Fruit fly (Drosophila melanogaster): ENCODE data around the gene SNRPG.

SNRPG gene

DNA sequence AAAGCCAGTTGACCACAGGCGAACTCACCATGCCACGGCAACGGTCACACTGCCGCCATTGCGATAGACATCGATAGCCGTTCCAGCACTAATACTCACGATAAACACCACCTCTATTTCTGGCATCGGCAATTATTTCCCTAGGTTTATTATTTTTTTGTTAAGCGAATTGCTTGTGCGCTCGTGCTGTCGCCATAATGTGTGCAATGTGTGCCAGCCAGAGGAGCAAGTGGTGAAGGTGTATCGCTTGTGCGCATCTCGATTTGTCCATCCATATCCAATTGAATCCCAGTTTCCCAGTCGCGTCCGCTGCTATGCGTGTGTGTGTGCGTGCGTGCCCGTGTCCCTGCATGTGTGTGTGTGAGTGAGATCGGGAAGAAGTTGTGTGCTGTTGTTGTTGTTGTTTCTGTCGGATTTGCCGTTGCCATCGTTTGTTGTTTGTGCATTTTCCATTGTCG, 29.6 kb downstream of the SNRPG start, which contains the start of gene mbt:
mbt (plus strand) TSS at position 85 of the 458 bp plus-strand sequence.
- peak; percentile 18 for TF ChIP-seq CG7101 (tag; optimal IDR thresholded peaks at IDR 0.05)
- TF ChIP-seq CG11617 (GFP tag; optimal IDR thresholded peaks at IDR 0.05): peak; percentile 29
- TF ChIP-seq CG5204 (GFP tag; optimal IDR thresholded peaks at IDR 0.05): no peak
- TF ChIP-seq kay (GFP tag; ENCODE audit: borderline replicate concordance): no peak
- no peak for TF ChIP-seq CG7045 (GFP tag; optimal IDR thresholded peaks at IDR 0.05)
- no peak for TF ChIP-seq ovo (GFP tag; optimal IDR thresholded peaks at IDR 0.05)
- peak; percentile 51 for TF ChIP-seq Mnt (GFP tag; optimal IDR thresholded peaks at IDR 0.05)
- TF ChIP-seq CG12768 (GFP tag; optimal IDR thresholded peaks at IDR 0.05): no peak
- peak; percentile 6 for TF ChIP-seq CG33017 (tag; optimal IDR thresholded peaks at IDR 0.05)
- no peak for TF ChIP-seq Clk (GFP tag; optimal IDR thresholded peaks at IDR 0.05)
- TF ChIP-seq tj (GFP tag; optimal IDR thresholded peaks at IDR 0.05): peak; percentile 43
- peak; percentile 31 for TF ChIP-seq CG1620 (GFP tag; optimal IDR thresholded peaks at IDR 0.05)
- peak; percentile 39 for TF ChIP-seq Crg-1 (GFP tag; optimal IDR thresholded peaks at IDR 0.05)
- TF ChIP-seq pad (GFP tag; optimal IDR thresholded peaks at IDR 0.05): peak; percentile 42
- TF ChIP-seq bab1 (GFP tag; optimal IDR thresholded peaks at IDR 0.05): peak; percentile 30
- TF ChIP-seq toe (GFP tag; optimal IDR thresholded peaks at IDR 0.05): no peak
- TF ChIP-seq cic (GFP tag; optimal IDR thresholded peaks at IDR 0.05): no peak
- TF ChIP-seq Hr96 (GFP tag; optimal IDR thresholded peaks at IDR 0.05): no peak

DNA sequence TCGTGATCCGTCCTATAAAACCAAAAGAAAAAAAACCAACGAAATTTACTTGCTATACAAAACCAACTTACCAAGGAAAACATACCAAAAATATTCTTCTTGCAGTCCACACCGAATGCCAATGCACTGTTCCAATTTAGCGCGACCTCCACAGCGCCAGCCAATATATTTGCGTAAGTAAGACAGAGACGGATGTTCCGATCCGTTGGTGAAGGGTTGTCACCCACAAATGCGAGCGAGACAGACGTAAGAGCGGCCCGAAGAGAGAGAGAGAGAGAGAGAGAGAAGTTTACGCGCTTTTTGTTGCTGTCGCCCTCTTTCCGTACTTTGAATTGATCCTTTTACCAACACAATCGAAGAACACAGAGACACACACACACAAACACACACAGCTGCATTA, 32.4 kb downstream of the SNRPG start:
- TF ChIP-seq CG7045 (GFP tag; optimal IDR thresholded peaks at IDR 0.05) (no peak), bab1 (GFP tag; optimal IDR thresholded peaks at IDR 0.05) (no peak), CG14711 (tag; optimal IDR thresholded peaks at IDR 0.05) (peak; percentile 71), CG33017 (tag; optimal IDR thresholded peaks at IDR 0.05) (no peak), toe (GFP tag; optimal IDR thresholded peaks at IDR 0.05) (no peak)

DNA sequence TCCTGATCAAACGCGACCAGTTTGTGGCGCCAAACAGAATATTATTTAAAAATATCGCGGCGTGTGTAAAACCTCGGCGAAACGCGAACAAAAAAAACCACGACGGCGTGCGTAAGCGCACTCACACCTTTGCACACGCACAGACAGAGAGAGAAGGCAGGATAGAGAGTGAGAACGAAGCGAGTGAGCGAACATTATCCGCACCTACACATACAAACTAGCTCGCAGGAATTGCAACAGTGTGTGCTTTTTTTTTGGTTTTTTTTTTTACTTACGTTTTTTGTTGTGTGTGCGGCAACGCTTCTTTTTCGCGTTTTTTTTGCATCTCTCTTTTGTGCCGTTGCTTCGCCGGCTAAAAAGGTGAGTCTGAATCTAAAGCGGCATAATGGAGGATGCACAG, 40.4 kb downstream of the SNRPG start:
- TF ChIP-seq cic (GFP tag; optimal IDR thresholded peaks at IDR 0.05) (peak; percentile 77), CG5204 (GFP tag; optimal IDR thresholded peaks at IDR 0.05) (no peak), CG12768 (GFP tag; optimal IDR thresholded peaks at IDR 0.05) (peak; percentile 45), tj (GFP tag; optimal IDR thresholded peaks at IDR 0.05) (peak; percentile 29)

DNA sequence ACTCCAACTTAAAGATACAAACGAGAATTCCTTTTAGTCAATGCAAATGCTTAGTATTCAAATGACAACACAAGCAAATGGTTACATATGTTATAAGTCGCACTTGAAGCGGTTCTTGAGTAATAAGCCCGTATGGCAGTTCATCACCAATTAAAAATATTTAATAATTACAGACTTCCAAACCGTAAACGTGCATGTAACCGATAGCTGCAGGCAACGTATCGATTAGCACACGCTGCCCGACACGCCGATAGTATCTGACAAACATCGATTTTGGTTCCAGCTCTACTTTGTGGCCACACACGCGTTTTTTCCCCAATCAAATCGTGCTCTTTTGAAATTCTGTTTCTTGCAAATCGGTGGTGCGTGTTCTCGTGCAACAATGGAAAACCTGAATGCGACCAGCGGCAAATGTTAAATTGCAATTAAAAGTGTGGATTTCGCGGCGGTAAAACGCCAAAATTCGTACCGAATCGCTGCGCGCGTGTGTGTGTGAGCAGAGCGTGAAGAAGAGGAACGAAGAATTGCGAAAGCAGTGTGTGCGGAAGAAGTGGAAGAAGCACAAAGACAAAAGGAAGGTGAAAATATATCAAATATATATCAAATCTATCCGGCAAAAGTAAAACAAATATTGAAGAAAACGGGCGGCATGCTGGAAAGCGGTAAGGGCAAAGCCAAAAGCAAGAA, 41.1 kb downstream of the SNRPG start, which contains the start of the genes CG9784 and Nup153:
CG9784 (minus strand) TSS at position 238 of the 687 bp plus-strand sequence.
Nup153 (plus strand) TSS at position 264 of the 687 bp plus-strand sequence.
- TF ChIP-seq CG1620 (GFP tag; optimal IDR thresholded peaks at IDR 0.05) (peak; percentile 20), CG7101 (tag; optimal IDR thresholded peaks at IDR 0.05) (peak; percentile 11), pad (GFP tag; optimal IDR thresholded peaks at IDR 0.05) (peak; percentile 20), bab1 (GFP tag; optimal IDR thresholded peaks at IDR 0.05) (peak; percentile 45), CG12768 (GFP tag; optimal IDR thresholded peaks at IDR 0.05) (no peak), Mnt (GFP tag; optimal IDR thresholded peaks at IDR 0.05) (peak; percentile 91), toe (GFP tag; optimal IDR thresholded peaks at IDR 0.05) (no peak)

DNA sequence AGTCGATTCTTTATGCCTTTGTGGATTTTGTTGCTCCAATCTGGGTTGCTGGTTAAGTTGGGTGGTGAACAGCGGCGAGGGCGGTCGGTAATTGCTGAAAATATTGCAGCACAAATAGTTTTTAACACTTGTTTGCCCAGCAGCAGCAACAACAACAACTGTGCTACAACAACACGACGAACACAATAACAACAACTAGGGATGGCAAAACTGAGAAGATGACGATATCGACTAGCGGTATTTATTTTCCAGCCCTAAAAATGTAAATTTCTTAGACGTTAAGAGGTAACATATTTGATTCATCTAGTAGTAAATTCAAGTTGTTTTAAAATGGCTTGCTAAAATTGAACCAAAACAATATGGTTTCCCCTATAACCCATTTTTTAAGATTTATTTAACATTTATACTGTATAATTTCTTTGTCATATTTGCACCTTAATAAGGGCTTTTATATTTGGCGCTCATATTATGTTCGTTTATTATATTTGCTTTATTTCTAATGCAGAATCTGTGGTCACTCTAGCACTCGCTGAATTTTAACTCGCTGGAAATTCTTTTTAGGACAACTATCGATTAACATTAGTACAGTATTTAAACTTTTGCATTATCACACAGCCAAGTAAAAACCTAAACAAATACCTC, 41.8 kb downstream of the SNRPG start:
- TF ChIP-seq pad (GFP tag; optimal IDR thresholded peaks at IDR 0.05) (no peak), Mnt (GFP tag; optimal IDR thresholded peaks at IDR 0.05) (no peak), kay (GFP tag; ENCODE audit: borderline replicate concordance) (no peak), CG12768 (GFP tag; optimal IDR thresholded peaks at IDR 0.05) (no peak), CG14711 (tag; optimal IDR thresholded peaks at IDR 0.05) (peak; percentile 42), CG1620 (GFP tag; optimal IDR thresholded peaks at IDR 0.05) (peak; percentile 39), cnc (optimal IDR thresholded peaks at IDR 0.05) (no peak), CG5204 (GFP tag; optimal IDR thresholded peaks at IDR 0.05) (no peak), Crg-1 (GFP tag; optimal IDR thresholded peaks at IDR 0.05) (no peak), CG11617 (GFP tag; optimal IDR thresholded peaks at IDR 0.05) (peak; percentile 3), Hr96 (GFP tag; optimal IDR thresholded peaks at IDR 0.05) (no peak), toe (GFP tag; optimal IDR thresholded peaks at IDR 0.05) (peak; percentile 33), bab1 (GFP tag; optimal IDR thresholded peaks at IDR 0.05) (peak; percentile 5), tj (GFP tag; optimal IDR thresholded peaks at IDR 0.05) (peak; percentile 8), CG7101 (tag; optimal IDR thresholded peaks at IDR 0.05) (peak; percentile 21), cic (GFP tag; optimal IDR thresholded peaks at IDR 0.05) (peak; percentile 3), Clk (GFP tag; optimal IDR thresholded peaks at IDR 0.05) (no peak), CG7045 (GFP tag; optimal IDR thresholded peaks at IDR 0.05) (no peak), CG33017 (tag; optimal IDR thresholded peaks at IDR 0.05) (no peak), ovo (GFP tag; optimal IDR thresholded peaks at IDR 0.05) (peak; percentile 55)

DNA sequence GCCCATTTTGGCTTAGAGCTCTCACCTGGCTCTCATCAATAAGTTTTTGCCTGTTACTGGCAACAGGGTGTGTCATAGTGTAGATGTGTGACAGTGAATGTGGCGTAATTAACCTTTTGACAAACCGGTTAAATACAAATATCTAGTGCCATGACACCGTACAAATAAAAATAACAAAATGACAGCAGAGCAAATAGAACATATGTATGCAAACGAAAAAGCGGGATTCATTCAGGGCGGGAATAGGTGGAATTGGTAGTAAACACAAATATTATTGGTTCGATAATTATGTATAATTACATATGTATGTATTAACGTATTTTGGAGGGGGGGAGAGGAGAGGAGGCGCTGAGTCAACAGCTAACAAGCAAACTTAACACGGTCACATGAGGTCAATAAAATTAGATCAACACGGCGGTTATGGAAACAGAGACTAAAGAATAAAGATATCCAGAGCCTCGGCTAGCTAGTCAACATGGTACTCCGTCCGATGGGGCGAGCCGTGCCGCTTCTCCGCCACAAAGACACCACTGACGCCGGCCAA, 43.9 kb downstream of the SNRPG start:
- no peak for TF ChIP-seq Mnt (GFP tag; optimal IDR thresholded peaks at IDR 0.05)
- no peak for TF ChIP-seq CG1620 (GFP tag; optimal IDR thresholded peaks at IDR 0.05)
- no peak for TF ChIP-seq CG7045 (GFP tag; optimal IDR thresholded peaks at IDR 0.05)
- TF ChIP-seq tj (GFP tag; optimal IDR thresholded peaks at IDR 0.05): no peak
- TF ChIP-seq pad (GFP tag; optimal IDR thresholded peaks at IDR 0.05): no peak
- no peak for TF ChIP-seq CG7101 (tag; optimal IDR thresholded peaks at IDR 0.05)
- no peak for TF ChIP-seq CG12768 (GFP tag; optimal IDR thresholded peaks at IDR 0.05)

Measured in whole organism, adult.